Fruit fly (Drosophila melanogaster): ENCODE data around the gene srp.
A peak's percentile ranks its signal among the peaks of the same experiment; 100 is the strongest.

srp gene

dm6 chr3R:15989217-15989921, 3.4 kb downstream of the srp start:
- TF ChIP-seq noc (tag; optimal IDR thresholded peaks at IDR 0.05) = no peak

dm6 chr3R:15991593-15991992, 5.6 kb downstream of the srp start:
- no peak for TF ChIP-seq noc (tag; optimal IDR thresholded peaks at IDR 0.05)

dm6 chr3R:15993139-15993804, 7.3 kb downstream of the srp start:
- peak; percentile 8 for TF ChIP-seq noc (tag; optimal IDR thresholded peaks at IDR 0.05)

- no peak for TF ChIP-seq noc (tag; optimal IDR thresholded peaks at IDR 0.05)
Observed at dm6 chr3R:15993815-15994572, 8.0 kb downstream of the srp start.

dm6 chr3R:15994573-15994869, 8.6 kb downstream of the srp start:
- TF ChIP-seq noc (tag; optimal IDR thresholded peaks at IDR 0.05) = no peak

- TF ChIP-seq noc (tag; optimal IDR thresholded peaks at IDR 0.05) = no peak
Observed at dm6 chr3R:15998972-15999721, 13.2 kb downstream of the srp start.

dm6 chr3R:16004015-16004414, 18.1 kb downstream of the srp start:
- no peak for TF ChIP-seq noc (tag; optimal IDR thresholded peaks at IDR 0.05)

dm6 chr3R:16004691-16005474, 18.9 kb downstream of the srp start:
- TF ChIP-seq noc (tag; optimal IDR thresholded peaks at IDR 0.05) = peak; percentile 86

- no peak for TF ChIP-seq noc (tag; optimal IDR thresholded peaks at IDR 0.05)
Observed at dm6 chr3R:16005943-16006342, 20.0 kb downstream of the srp start.

- TF ChIP-seq noc (tag; optimal IDR thresholded peaks at IDR 0.05) = peak; percentile 2
Observed at dm6 chr3R:16006806-16007556, 21.0 kb downstream of the srp start.

dm6 chr3R:16008300-16008699, 22.3 kb downstream of the srp start:
- no peak for TF ChIP-seq noc (tag; optimal IDR thresholded peaks at IDR 0.05)

- TF ChIP-seq noc (tag; optimal IDR thresholded peaks at IDR 0.05) = no peak
Observed at dm6 chr3R:16009030-16009429, 23.1 kb downstream of the srp start, which contains the start of gene GATAe. Gene GATAe, plus strand, starts transcription at chr3R:16009105.

dm6 chr3R:16010009-16010505, 24.1 kb downstream of the srp start:
- TF ChIP-seq noc (tag; optimal IDR thresholded peaks at IDR 0.05) = no peak

- TF ChIP-seq noc (tag; optimal IDR thresholded peaks at IDR 0.05) = peak; percentile 54
Observed at dm6 chr3R:16011698-16012332, 25.9 kb downstream of the srp start.
